Fruit fly (Drosophila melanogaster): Measurements from ENCODE around the gene CG32706.

- TF ChIP-seq CG8478 (optimal IDR thresholded peaks at IDR 0.05) (no peak), CTCF (optimal IDR thresholded peaks at IDR 0.05) (no peak)
These were observed 43.0 kb upstream of the CG32706 start for dm6 chrX:9043711-9044505.
